Worm (Caenorhabditis elegans): ENCODE data around the gene W03G1.5.
A peak's percentile ranks its signal among the peaks of the same experiment; 100 is the strongest.

- no peak for TF ChIP-seq unc-62 (GFP tag; optimal IDR thresholded peaks at IDR 0.05)
- peak; percentile 15 for TF ChIP-seq ceh-16 (tag; optimal IDR thresholded peaks at IDR 0.05)
Observed at ce11 chrIV:519409-519808, 13.1 kb upstream of the W03G1.5 start, which contains the start of gene pig-1.
